Worm (Caenorhabditis elegans): ENCODE measurements around the gene F55A4.7.

- TF ChIP-seq cog-1 (tag; optimal IDR thresholded peaks at IDR 0.05) (no peak), ztf-29 (GFP tag; IDR thresholded peaks at IDR 0.05) (no peak)
Observed at ce11 chrX:1044327-1044726, 6.1 kb upstream of the F55A4.7 start.
